Worm (Caenorhabditis elegans) whole organism, midembryonic: ENCODE data around the gene F14H8.4.

Experiments used
- T22C8.4 ChIP-seq: fragments of 200-800 bp; sonication (Bioruptor generic); IDR thresholded peaks from 2 replicates; pipeline ENCODE4 v1.3.6; 2022; ENCODE audit warnings: missing genetic modification characterization, missing compliant biosample characterization
- cog-1 ChIP-seq: sonication (generic microtip); optimal IDR thresholded peaks from 2 replicates; lab custom pipeline; 2016; ENCODE audit warnings: missing genetic modification characterization, missing compliant biosample characterization
- flt-1 ChIP-seq: fragments of 200-800 bp; sonication (Bioruptor generic); IDR thresholded peaks from 2 replicates; pipeline ENCODE4 v1.3.6; 2022; ENCODE audit warnings: missing genetic modification characterization, missing compliant biosample characterization
- klf-2 ChIP-seq: fragments of 200-800 bp; sonication (Bioruptor generic); conservative IDR thresholded peaks from 2 replicates; pipeline ENCODE4 v1.3.6; 2022; ENCODE audit warnings: missing genetic modification reagents, missing genetic modification characterization, missing compliant biosample characterization
- med-1 ChIP-seq: sonication (generic microtip); optimal IDR thresholded peaks from 2 replicates; lab custom pipeline; 2017; ENCODE audit warnings: missing genetic modification characterization, mild to moderate bottlenecking, missing compliant biosample characterization, antibody characterized with exemption, missing genetic modification reagents; ENCODE audit not compliant: insufficient read depth
- ref-1 ChIP-seq: fragments of 200-800 bp; sonication (Bioruptor generic); conservative IDR thresholded peaks from 2 replicates; pipeline ENCODE4 v1.3.6; 2022; ENCODE audit warnings: missing genetic modification reagents, missing genetic modification characterization, missing compliant biosample characterization
- tab-1 ChIP-seq: fragments of 200-800 bp; sonication (Bioruptor generic); IDR thresholded peaks from 2 replicates; pipeline ENCODE4 v1.3.6; 2022; ENCODE audit warnings: missing genetic modification characterization, missing compliant biosample characterization
- ztf-23 ChIP-seq: fragments of 200-800 bp; sonication (Bioruptor generic); IDR thresholded peaks from 2 replicates; pipeline ENCODE4 v1.3.6; 2022; ENCODE audit warnings: missing genetic modification reagents, missing genetic modification characterization, missing compliant biosample characterization
- ztf-29 ChIP-seq: fragments of 200-800 bp; sonication (Bioruptor generic); IDR thresholded peaks from 2 replicates; pipeline ENCODE4 v1.3.6; 2022; ENCODE audit warnings: missing genetic modification reagents, missing genetic modification characterization, missing compliant biosample characterization

The F14H8.4 gene

ce11 chrV:15023544-15023943 is at the start of gene F14H8.4:
Gene F14H8.4, plus strand, starts transcription at chrV:15023844.
- no peak for TF ChIP-seq flt-1
- TF ChIP-seq T22C8.4 (GFP tag; lab: Robert Waterston, UW), result no peak
- TF ChIP-seq ztf-23 (GFP tag; lab: Robert Waterston, UW), result no peak
- TF ChIP-seq tab-1, result no peak
- TF ChIP-seq cog-1, result no peak
- TF ChIP-seq klf-2, result no peak
- no peak for TF ChIP-seq med-1
- TF ChIP-seq ztf-29, result no peak
- no peak for TF ChIP-seq ref-1 (GFP tag; lab: Robert Waterston, UW)

ce11 chrV:14978205-14978751 is 45.4 kb upstream of the F14H8.4 start, which contains the start of the genes grd-12 and F02D8.1:
Gene grd-12, plus strand, starts transcription at chrV:14978505.
Gene F02D8.1, minus strand, starts transcription at chrV:14978701.
- no peak for TF ChIP-seq ztf-29
- TF ChIP-seq flt-1, result no peak
- TF ChIP-seq ref-1 (GFP tag; lab: Robert Waterston, UW), result no peak

- no peak for TF ChIP-seq cog-1
- no peak for TF ChIP-seq klf-2
- TF ChIP-seq tab-1, result no peak
- TF ChIP-seq med-1, result no peak
- no peak for TF ChIP-seq flt-1
- no peak for TF ChIP-seq ztf-23 (GFP tag; lab: Robert Waterston, UW)
- no peak for TF ChIP-seq T22C8.4 (GFP tag; lab: Robert Waterston, UW)
- TF ChIP-seq ztf-29, result no peak
- TF ChIP-seq ref-1 (GFP tag; lab: Robert Waterston, UW), result no peak
Observed at ce11 chrV:14979937-14980336, 43.7 kb upstream of the F14H8.4 start, which contains the start of gene xbx-1. Gene xbx-1, plus strand, starts transcription at chrV:14980237.

ce11 chrV:14984593-14984992 is 39.1 kb upstream of the F14H8.4 start, which contains the start of gene F02D8.4:
Gene F02D8.4, plus strand, starts transcription at chrV:14984893.
- TF ChIP-seq ztf-23 (GFP tag; lab: Robert Waterston, UW), result no peak
- TF ChIP-seq tab-1, result no peak
- TF ChIP-seq T22C8.4 (GFP tag; lab: Robert Waterston, UW), result no peak
- no peak for TF ChIP-seq cog-1
- no peak for TF ChIP-seq klf-2
- TF ChIP-seq ref-1 (GFP tag; lab: Robert Waterston, UW), result no peak
- no peak for TF ChIP-seq ztf-29
- TF ChIP-seq med-1, result no peak
- TF ChIP-seq flt-1, result no peak

- TF ChIP-seq cog-1 (no peak), ztf-23 (GFP tag; lab: Robert Waterston, UW) (no peak), med-1 (no peak), ztf-29 (no peak), ref-1 (GFP tag; lab: Robert Waterston, UW) (no peak), flt-1 (no peak), T22C8.4 (GFP tag; lab: Robert Waterston, UW) (no peak), tab-1 (no peak), klf-2 (no peak)
Observed at ce11 chrV:14990843-14991242, 32.8 kb upstream of the F14H8.4 start, which contains the start of the genes cdt-2 and T01C3.2. Gene cdt-2, minus strand, starts transcription at chrV:14991126. Gene T01C3.2, plus strand, starts transcription at chrV:14991168.

- TF ChIP-seq T22C8.4 (GFP tag; lab: Robert Waterston, UW), result no peak
- no peak for TF ChIP-seq ztf-23 (GFP tag; lab: Robert Waterston, UW)
- TF ChIP-seq med-1, result no peak
- no peak for TF ChIP-seq ztf-29
- TF ChIP-seq tab-1, result no peak
- no peak for TF ChIP-seq ref-1 (GFP tag; lab: Robert Waterston, UW)
- TF ChIP-seq cog-1, result no peak
- TF ChIP-seq klf-2, result no peak
Observed at ce11 chrV:14991489-14991888, 32.2 kb upstream of the F14H8.4 start.

- no peak for TF ChIP-seq T22C8.4 (GFP tag; lab: Robert Waterston, UW)
- no peak for TF ChIP-seq ztf-23 (GFP tag; lab: Robert Waterston, UW)
- TF ChIP-seq flt-1, result no peak
- no peak for TF ChIP-seq ztf-29
Observed at ce11 chrV:14992627-14993117, 31.0 kb upstream of the F14H8.4 start, which contains the start of gene T01C3.3. Gene T01C3.3, minus strand, starts transcription at chrV:14992677.

- no peak for TF ChIP-seq med-1
- TF ChIP-seq tab-1, result no peak
- no peak for TF ChIP-seq flt-1
- no peak for TF ChIP-seq ztf-23 (GFP tag; lab: Robert Waterston, UW)
- TF ChIP-seq T22C8.4 (GFP tag; lab: Robert Waterston, UW), result no peak
- no peak for TF ChIP-seq cog-1
- no peak for TF ChIP-seq klf-2
- no peak for TF ChIP-seq ztf-29
- TF ChIP-seq ref-1 (GFP tag; lab: Robert Waterston, UW), result no peak
Observed at ce11 chrV:14993620-14994019, 30.0 kb upstream of the F14H8.4 start, which contains the start of gene fil-1. Gene fil-1, plus strand, starts transcription at chrV:14993838.

ce11 chrV:14996236-14996635 is 27.4 kb upstream of the F14H8.4 start, which contains the start of gene irld-14:
Gene irld-14, plus strand, starts transcription at chrV:14996536.
- TF ChIP-seq ztf-23 (GFP tag; lab: Robert Waterston, UW) (no peak), ztf-29 (no peak), flt-1 (no peak), tab-1 (no peak), med-1 (no peak), T22C8.4 (GFP tag; lab: Robert Waterston, UW) (no peak), cog-1 (no peak), ref-1 (GFP tag; lab: Robert Waterston, UW) (no peak), klf-2 (no peak)

- TF ChIP-seq ref-1 (GFP tag; lab: Robert Waterston, UW) (no peak), cog-1 (no peak), ztf-23 (GFP tag; lab: Robert Waterston, UW) (no peak), tab-1 (no peak), klf-2 (no peak), med-1 (no peak), flt-1 (no peak), ztf-29 (no peak), T22C8.4 (GFP tag; lab: Robert Waterston, UW) (no peak)
Observed at ce11 chrV:14999485-15000023, 24.1 kb upstream of the F14H8.4 start, which contains the start of gene T01C3.11. Gene T01C3.11, plus strand, starts transcription at chrV:14999535.
